Worm (Caenorhabditis elegans): ENCODE measurements around the gene bath-42.

The bath-42 gene

ce11 chrIII:8182573-8182972 lies 19.4 kb upstream of the bath-42 start:
- TF ChIP-seq nhr-232 (tag; optimal IDR thresholded peaks at IDR 0.05), result no peak

- TF ChIP-seq odd-2 (tag; optimal IDR thresholded peaks at IDR 0.05), result no peak
- no peak for TF ChIP-seq ahr-1 (tag; optimal IDR thresholded peaks at IDR 0.05)
- TF ChIP-seq Y22D7AL.16 (tag; optimal IDR thresholded peaks at IDR 0.05), result no peak
- TF ChIP-seq tbx-2 (tag; optimal IDR thresholded peaks at IDR 0.05), result no peak
- TF ChIP-seq madf-2 (tag; optimal IDR thresholded peaks at IDR 0.05), result no peak
- TF ChIP-seq C08G9.2 (tag; optimal IDR thresholded peaks at IDR 0.05), result no peak
- TF ChIP-seq hlh-15 (tag; optimal IDR thresholded peaks at IDR 0.05), result no peak
- no peak for TF ChIP-seq rnt-1 (tag; optimal IDR thresholded peaks at IDR 0.05)
- no peak for TF ChIP-seq che-1 (tag; optimal IDR thresholded peaks at IDR 0.05)
- no peak for TF ChIP-seq ceh-19 (GFP tag; optimal IDR thresholded peaks at IDR 0.05)
- no peak for TF ChIP-seq C38D4.7 (GFP tag; optimal IDR thresholded peaks at IDR 0.05)
- no peak for TF ChIP-seq ets-4 (tag; optimal IDR thresholded peaks at IDR 0.05)
- no peak for TF ChIP-seq pat-9 (tag; optimal IDR thresholded peaks at IDR 0.05)
- no peak for TF ChIP-seq hlh-6 (tag; optimal IDR thresholded peaks at IDR 0.05)
- no peak for TF ChIP-seq nhr-232 (tag; optimal IDR thresholded peaks at IDR 0.05)
- no peak for TF ChIP-seq K09A11.1 (tag; optimal IDR thresholded peaks at IDR 0.05; ENCODE audit: insufficient read depth)
- no peak for TF ChIP-seq nhr-11 (tag; optimal IDR thresholded peaks at IDR 0.05)
- no peak for TF ChIP-seq pag-3 (tag; optimal IDR thresholded peaks at IDR 0.05; ENCODE audit: borderline replicate concordance)
Measured at ce11 chrIII:8181581-8181980, 18.4 kb upstream of the bath-42 start, which contains the start of gene spc-2. spc-2 (plus strand) TSS chrIII:8181881.

DNA sequence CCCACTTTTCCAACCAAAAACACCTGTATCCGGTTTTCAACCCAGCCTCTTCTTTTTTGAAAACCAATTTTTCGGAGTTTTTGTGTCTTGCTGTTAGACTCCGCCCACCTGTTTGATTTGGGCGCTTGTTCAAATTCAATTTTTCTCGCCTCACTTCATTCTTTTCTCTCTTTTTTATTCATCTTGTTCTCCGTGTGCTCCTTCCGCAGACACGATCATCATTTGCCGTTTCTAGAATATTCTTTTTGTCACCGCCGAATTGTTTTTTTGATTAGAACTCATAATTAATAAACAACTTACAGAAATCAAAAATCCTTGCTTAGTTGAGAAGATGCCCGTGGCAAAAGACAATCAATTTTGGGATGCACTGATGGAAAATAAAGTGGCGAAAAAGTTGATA lies 15.7 kb upstream of the bath-42 start, which contains the start of gene C50C3.5:
C50C3.5 (plus strand) TSS at position 301 of the 400 bp plus-strand sequence.
- TF ChIP-seq hlh-13 (GFP tag; optimal IDR thresholded peaks at IDR 0.05) (no peak), ceh-45 (GFP tag; IDR thresholded peaks at IDR 0.05) (no peak), unc-55 (GFP tag; optimal IDR thresholded peaks at IDR 0.05) (no peak), ceh-31 (tag; optimal IDR thresholded peaks at IDR 0.05) (no peak), ceh-48 (tag; optimal IDR thresholded peaks at IDR 0.05) (no peak), pros-1 (tag; optimal IDR thresholded peaks at IDR 0.05) (no peak), T23F11.4 (GFP tag; optimal IDR thresholded peaks at IDR 0.05) (no peak), zip-5 (tag; optimal IDR thresholded peaks at IDR 0.05) (no peak), ceh-9 (tag; optimal IDR thresholded peaks at IDR 0.05) (no peak), ceh-19 (GFP tag; optimal IDR thresholded peaks at IDR 0.05) (no peak), ahr-1 (tag; optimal IDR thresholded peaks at IDR 0.05) (no peak), gmeb-2 (tag; optimal IDR thresholded peaks at IDR 0.05) (no peak)

ce11 chrIII:8176265-8176664 lies 13.1 kb upstream of the bath-42 start, which contains the start of gene C50C3.12:
C50C3.12 (plus strand) TSS chrIII:8176565.
- TF ChIP-seq pag-3 (tag; optimal IDR thresholded peaks at IDR 0.05; ENCODE audit: borderline replicate concordance), result no peak
- TF ChIP-seq C08G9.2 (tag; optimal IDR thresholded peaks at IDR 0.05), result no peak
- TF ChIP-seq ttx-3 (tag; optimal IDR thresholded peaks at IDR 0.05), result no peak
- no peak for TF ChIP-seq dve-1 (tag; optimal IDR thresholded peaks at IDR 0.05)
- TF ChIP-seq pros-1 (tag; optimal IDR thresholded peaks at IDR 0.05), result no peak
- no peak for TF ChIP-seq T23F11.4 (GFP tag; optimal IDR thresholded peaks at IDR 0.05)
- TF ChIP-seq tbx-2 (tag; optimal IDR thresholded peaks at IDR 0.05), result no peak
- no peak for TF ChIP-seq ets-4 (tag; optimal IDR thresholded peaks at IDR 0.05)
- no peak for TF ChIP-seq hlh-13 (GFP tag; optimal IDR thresholded peaks at IDR 0.05)
- no peak for TF ChIP-seq ceh-6 (GFP tag; optimal IDR thresholded peaks at IDR 0.05)
- TF ChIP-seq fkh-10 (GFP tag; optimal IDR thresholded peaks at IDR 0.05), result no peak
- no peak for TF ChIP-seq ceh-18 (tag; optimal IDR thresholded peaks at IDR 0.05)
- TF ChIP-seq ceh-31 (tag; optimal IDR thresholded peaks at IDR 0.05), result no peak
- no peak for TF ChIP-seq ceh-34 (tag; optimal IDR thresholded peaks at IDR 0.05)
- no peak for TF ChIP-seq nhr-232 (tag; optimal IDR thresholded peaks at IDR 0.05)

DNA sequence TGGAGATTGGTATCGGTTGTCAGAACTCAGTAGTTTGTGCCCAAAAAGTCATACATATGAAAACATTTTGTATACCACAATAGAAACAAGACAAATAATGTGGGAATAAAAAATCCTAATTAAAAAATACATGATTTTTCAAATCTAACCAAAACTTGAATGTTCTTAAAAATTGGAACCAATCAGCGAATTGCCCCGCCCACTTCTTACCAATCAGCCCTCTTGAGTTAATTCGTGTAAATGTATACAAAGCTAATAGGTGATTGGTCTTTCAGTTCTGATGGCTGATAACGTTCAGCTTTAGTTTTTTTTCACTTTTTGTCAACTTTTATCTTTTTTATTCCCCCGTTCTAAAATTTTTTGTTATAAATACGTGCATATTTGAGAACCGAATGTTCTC lies 12.1 kb upstream of the bath-42 start:
- TF ChIP-seq nfya-1 (tag; optimal IDR thresholded peaks at IDR 0.05) (peak; percentile 96), pros-1 (tag; optimal IDR thresholded peaks at IDR 0.05) (no peak), pqm-1 (tag; optimal IDR thresholded peaks at IDR 0.05) (no peak)
